Worm (Caenorhabditis elegans) whole organism, young adult: ENCODE data around the gene srj-24.

Experiments used
- B0336.3 ChIP-seq: fragments of 200-800 bp; sonication (Bioruptor generic); IDR thresholded peaks from 2 replicates; pipeline ENCODE4 v1.3.6; 2022; ENCODE audit warnings: missing genetic modification characterization, missing compliant biosample characterization
- F23B12.7 ChIP-seq: sonication (generic microtip); optimal IDR thresholded peaks from 2 replicates; lab custom pipeline; 2017; ENCODE audit warnings: missing genetic modification characterization, mild to moderate bottlenecking, missing compliant biosample characterization, antibody characterized with exemption, moderate library complexity; ENCODE audit not compliant: insufficient read depth
- F39B2.1 ChIP-seq: fragments of 200-800 bp; sonication (Bioruptor generic); IDR thresholded peaks from 2 replicates; pipeline ENCODE4 v1.3.6; 2022; ENCODE audit warnings: missing genetic modification reagents, missing genetic modification characterization, missing compliant biosample characterization
- F57A8.1 ChIP-seq: fragments of 200-800 bp; sonication (Bioruptor generic); optimal IDR thresholded peaks from 2 replicates; lab custom pipeline; 2018; ENCODE audit warnings: mild to moderate bottlenecking, missing genetic modification characterization, moderate library complexity, missing compliant biosample characterization
- F57C9.4 ChIP-seq: sonication (generic microtip); optimal IDR thresholded peaks from 2 replicates; lab custom pipeline; 2017; ENCODE audit warnings: mild to moderate bottlenecking, missing genetic modification characterization, missing compliant biosample characterization
- K12H6.12 ChIP-seq: fragments of 200-800 bp; sonication (Bioruptor generic); optimal IDR thresholded peaks from 2 replicates; lab custom pipeline; 2018; ENCODE audit warnings: mild to moderate bottlenecking, missing genetic modification characterization, missing compliant biosample characterization
- T07F8.4 ChIP-seq: sonication (generic microtip); optimal IDR thresholded peaks from 2 replicates; lab custom pipeline; 2016; ENCODE audit warnings: mild to moderate bottlenecking, missing genetic modification characterization, moderate library complexity, missing compliant biosample characterization
- Y53G8AR.9 ChIP-seq: fragments of 200-800 bp; sonication (Bioruptor generic); conservative IDR thresholded peaks from 2 replicates; pipeline ENCODE4 v1.3.6; 2022; ENCODE audit warnings: missing genetic modification reagents, missing genetic modification characterization, missing compliant biosample characterization
- Y56A3A.18 ChIP-seq: fragments of 200-800 bp; sonication (Bioruptor generic); IDR thresholded peaks from 2 replicates; pipeline ENCODE4 v1.3.6; 2022; ENCODE audit warnings: missing genetic modification reagents, missing genetic modification characterization, missing compliant biosample characterization
- Y67H2A.10 ChIP-seq: fragments of 200-800 bp; sonication (Bioruptor generic); conservative IDR thresholded peaks from 2 replicates; pipeline ENCODE4 v1.3.6; 2022; ENCODE audit warnings: missing genetic modification reagents, missing genetic modification characterization, missing compliant biosample characterization
- Y79H2A.3 ChIP-seq: fragments of 200-800 bp; sonication (Bioruptor generic); conservative IDR thresholded peaks from 2 replicates; pipeline ENCODE4 v1.3.6; 2022; ENCODE audit warnings: missing genetic modification reagents, missing genetic modification characterization, missing compliant biosample characterization
- Y95B8A.8 ChIP-seq: fragments of 200-800 bp; sonication (Bioruptor generic); IDR thresholded peaks from 2 replicates; pipeline ENCODE4 v1.3.6; 2022; ENCODE audit warnings: missing genetic modification reagents, missing genetic modification characterization, missing compliant biosample characterization
- ZK185.1 ChIP-seq: sonication (generic microtip); optimal IDR thresholded peaks from 2 replicates; lab custom pipeline; 2016; ENCODE audit warnings: mild to moderate bottlenecking, missing genetic modification characterization, missing compliant biosample characterization; ENCODE audit not compliant: poor library complexity, severe bottlenecking
- ama-1 ChIP-seq, 3 experiments: fragments of 150-350 bp in 1 of 3; sonication (generic microtip) in 2 of 3; optimal IDR thresholded peaks; 2 replicates each; lab custom pipeline; 2014 to 2018; ENCODE audit warnings: missing biosample characterization in 2 of 3, missing genetic modification characterization in 2 of 3, missing genetic modification reagents in 2 of 3
- bed-2 ChIP-seq: fragments of 200-800 bp; sonication (Bioruptor generic); IDR thresholded peaks from 2 replicates; pipeline ENCODE4 v1.3.6; 2022; ENCODE audit warnings: missing genetic modification reagents, missing genetic modification characterization, missing compliant biosample characterization
- cebp-1 ChIP-seq, 2 experiments: fragments of 200-800 bp in 1 of 2; sonication (Bioruptor generic) in 1 of 2; sonication (generic microtip) in 1 of 2; IDR thresholded peaks in 1 of 2; optimal IDR thresholded peaks in 1 of 2; 2 replicates each; pipeline versions ENCODE4 v1.3.6 to Lab custom; 2017 to 2022; ENCODE audit warnings: missing compliant biosample characterization in 2 of 2, missing genetic modification characterization in 2 of 2, mild to moderate bottlenecking in 1 of 2, missing genetic modification reagents in 1 of 2, moderate library complexity in 1 of 2
- cebp-2 ChIP-seq: fragments of 200-800 bp; sonication (Bioruptor generic); IDR thresholded peaks from 2 replicates; pipeline ENCODE4 v1.3.6; 2022; ENCODE audit warnings: missing genetic modification characterization, missing compliant biosample characterization
- ceh-58 ChIP-seq: fragments of 200-800 bp; sonication (Bioruptor generic); IDR thresholded peaks from 2 replicates; pipeline ENCODE4 v1.3.6; 2022; ENCODE audit warnings: missing genetic modification characterization, missing compliant biosample characterization
- ceh-91 ChIP-seq: fragments of 200-800 bp; sonication (Bioruptor generic); IDR thresholded peaks from 2 replicates; pipeline ENCODE4 v1.3.6; 2022; ENCODE audit warnings: missing genetic modification reagents, missing genetic modification characterization, missing compliant biosample characterization
- die-1 ChIP-seq: sonication (generic microtip); optimal IDR thresholded peaks from 2 replicates; lab custom pipeline; 2016; ENCODE audit warnings: missing genotype, mild to moderate bottlenecking, missing genetic modification characterization, missing compliant biosample characterization
- dpff-1 ChIP-seq: sonication (generic microtip); optimal IDR thresholded peaks from 2 replicates; lab custom pipeline; 2017; ENCODE audit warnings: mild to moderate bottlenecking, missing genetic modification characterization, missing compliant biosample characterization
- egl-44 ChIP-seq: fragments of 200-800 bp; sonication (Bioruptor generic); IDR thresholded peaks from 2 replicates; pipeline ENCODE4 v1.3.6; 2022; ENCODE audit warnings: missing genetic modification reagents, missing genetic modification characterization, missing compliant biosample characterization
- egrh-3 ChIP-seq: fragments of 200-800 bp; sonication (Bioruptor generic); IDR thresholded peaks from 2 replicates; pipeline ENCODE4 v1.3.6; 2022; ENCODE audit warnings: missing genetic modification reagents, missing genetic modification characterization, missing compliant biosample characterization
- fkh-3 ChIP-seq: sonication (generic microtip); optimal IDR thresholded peaks from 2 replicates; lab custom pipeline; 2016; ENCODE audit warnings: mild to moderate bottlenecking, missing genetic modification characterization, missing compliant biosample characterization
- hrde-1 ChIP-seq: sonication (generic microtip); optimal IDR thresholded peaks from 2 replicates; lab custom pipeline; 2016; ENCODE audit warnings: missing genetic modification characterization, mild to moderate bottlenecking, missing compliant biosample characterization, moderate library complexity, missing genotype, missing genetic modification reagents, borderline replicate concordance
- lin-26 ChIP-seq: fragments of 200-800 bp; sonication (Bioruptor generic); IDR thresholded peaks from 2 replicates; pipeline ENCODE4 v1.3.6; 2022; ENCODE audit warnings: missing genetic modification reagents, missing genetic modification characterization, missing compliant biosample characterization
- lin-35 ChIP-seq, 3 experiments: fragments of 150-350 bp in 2 of 3; sonication (generic microtip) in 1 of 3; optimal IDR thresholded peaks; 2 replicates each; lab custom pipeline; 2014 to 2018; ENCODE audit warnings: missing biosample characterization in 3 of 3, missing genetic modification characterization in 3 of 3, missing genetic modification reagents in 3 of 3
- lin-40 ChIP-seq: sonication (generic microtip); optimal IDR thresholded peaks from 2 replicates; lab custom pipeline; 2016; ENCODE audit warnings: missing genetic modification characterization, mild to moderate bottlenecking, missing compliant biosample characterization, missing genotype, missing genetic modification reagents
- mes-4 ChIP-seq: sonication (generic microtip); optimal IDR thresholded peaks from 2 replicates; lab custom pipeline; 2016; ENCODE audit warnings: missing genotype, missing genetic modification characterization, missing compliant biosample characterization
- mxl-1 ChIP-seq: sonication (generic microtip); optimal IDR thresholded peaks from 2 replicates; lab custom pipeline; 2016; ENCODE audit warnings: missing genetic modification characterization, missing compliant biosample characterization
- nfyb-1 ChIP-seq: fragments of 200-800 bp; sonication (Bioruptor generic); IDR thresholded peaks from 2 replicates; pipeline ENCODE4 v1.3.6; 2022; ENCODE audit warnings: missing genetic modification reagents, missing genetic modification characterization, missing compliant biosample characterization
- nhr-120 ChIP-seq: fragments of 200-800 bp; sonication (Bioruptor generic); IDR thresholded peaks from 2 replicates; pipeline ENCODE4 v1.3.6; 2022; ENCODE audit warnings: missing genetic modification characterization, missing compliant biosample characterization
- nhr-80 ChIP-seq: sonication (generic microtip); optimal IDR thresholded peaks from 2 replicates; lab custom pipeline; 2016; ENCODE audit warnings: missing genetic modification characterization, missing compliant biosample characterization
- nhr-90 ChIP-seq: sonication (generic microtip); optimal IDR thresholded peaks from 2 replicates; lab custom pipeline; 2016; ENCODE audit warnings: missing genotype, mild to moderate bottlenecking, missing genetic modification characterization, missing compliant biosample characterization
- pha-4 ChIP-seq: fragments of 150-350 bp; sonication (generic microtip); optimal IDR thresholded peaks from 2 replicates; lab custom pipeline; 2014; ENCODE audit warnings: missing biosample characterization, missing genetic modification reagents, missing genetic modification characterization
- sdz-38 ChIP-seq: sonication (generic microtip); optimal IDR thresholded peaks from 2 replicates; lab custom pipeline; 2016; ENCODE audit warnings: missing genotype, missing genetic modification characterization, missing compliant biosample characterization
- somi-1 ChIP-seq: fragments of 200-800 bp; sonication (Bioruptor generic); optimal IDR thresholded peaks from 2 replicates; lab custom pipeline; 2018; ENCODE audit warnings: mild to moderate bottlenecking, missing genetic modification characterization, missing compliant biosample characterization
- tlf-1 ChIP-seq: fragments of 200-800 bp; sonication (Bioruptor generic); optimal IDR thresholded peaks from 2 replicates; lab custom pipeline; 2018; ENCODE audit warnings: mild to moderate bottlenecking, missing genetic modification characterization, missing compliant biosample characterization
- zfh-2 ChIP-seq: fragments of 200-800 bp; sonication (Bioruptor generic); conservative IDR thresholded peaks from 2 replicates; pipeline ENCODE4 v1.3.6; 2022; ENCODE audit warnings: missing genetic modification reagents, missing genetic modification characterization, missing compliant biosample characterization
- zim-3 ChIP-seq: sonication (generic microtip); optimal IDR thresholded peaks from 2 replicates; lab custom pipeline; 2017; ENCODE audit warnings: mild to moderate bottlenecking, missing genetic modification characterization, moderate library complexity, missing compliant biosample characterization
- ztf-28 ChIP-seq: fragments of 200-800 bp; sonication (Bioruptor generic); IDR thresholded peaks from 2 replicates; pipeline ENCODE4 v1.3.6; 2022; ENCODE audit warnings: missing genetic modification reagents, missing genetic modification characterization, missing compliant biosample characterization
- ztf-3 ChIP-seq: fragments of 200-800 bp; sonication (Bioruptor generic); optimal IDR thresholded peaks from 2 replicates; lab custom pipeline; 2018; ENCODE audit warnings: mild to moderate bottlenecking, missing genetic modification characterization, missing compliant biosample characterization

The srj-24 gene

ce11 chrV:725807-726572 lies 12.7 kb downstream of the srj-24 start:
- TF ChIP-seq nhr-80 (tag; lab: Kevin White, UChicago) (no peak), ZK185.1 (tag; lab: Kevin White, UChicago) (peak; percentile 77), ceh-91 (GFP tag; lab: Robert Waterston, UW) (no peak), ztf-3 (GFP tag; lab: Kevin White, UChicago) (peak; percentile 15), mxl-1 (tag; lab: Kevin White, UChicago) (no peak), ama-1 (optimal IDR thresholded peaks at IDR 0.05; lab: Kevin White, UChicago) (peak; percentile 86), ama-1 (GFP tag; optimal IDR thresholded peaks at IDR 0.05; lab: Kevin White, UChicago) (no peak), Y53G8AR.9 (GFP tag; lab: Robert Waterston, UW) (peak; percentile 64), Y67H2A.10 (GFP tag; lab: Robert Waterston, UW) (no peak), pha-4 (tag; lab: Kevin White, UChicago) (no peak), die-1 (tag; lab: Kevin White, UChicago) (peak; percentile 31), zim-3 (no peak), mes-4 (tag; lab: Kevin White, UChicago) (no peak), Y79H2A.3 (GFP tag; lab: Robert Waterston, UW) (no peak), K12H6.12 (tag; lab: Kevin White, UChicago) (no peak), nhr-120 (peak; percentile 70; the same call in 1 of the 2 replicates), fkh-3 (no peak), cebp-1 (GFP tag; IDR thresholded peaks at IDR 0.05; lab: Robert Waterston, UW) (no peak), cebp-1 (tag; optimal IDR thresholded peaks at IDR 0.05; lab: Kevin White, UChicago) (no peak), Y56A3A.18 (0 out of 2 replicates have a peak, but pooled peaks have one; percentile 8), F57A8.1 (GFP tag; lab: Kevin White, UChicago) (no peak), hrde-1 (tag; lab: Kevin White, UChicago) (no peak), T07F8.4 (tag; lab: Kevin White, UChicago) (no peak), lin-35 (GFP tag; optimal IDR thresholded peaks at IDR 0.05; lab: Kevin White, UChicago) (peak in 1 of 3 experiments; percentile 31), bed-2 (GFP tag; lab: Robert Waterston, UW) (0 out of 2 replicates have a peak, but pooled peaks have one; percentile 6), egrh-3 (no peak), nhr-90 (tag; lab: Kevin White, UChicago) (peak; percentile 5), zfh-2 (0 out of 2 replicates have a peak, but pooled peaks have one; percentile 27)

- TF ChIP-seq egl-44 (GFP tag; lab: Robert Waterston, UW) (peak; percentile 25), Y95B8A.8 (GFP tag; lab: Robert Waterston, UW) (no peak; the same call in 1 of the 2 replicates), F23B12.7 (tag; lab: Kevin White, UChicago) (no peak), nfyb-1 (0 out of 2 replicates have a peak, but pooled peaks have one; percentile 14), pha-4 (tag; lab: Kevin White, UChicago) (no peak), ama-1 (optimal IDR thresholded peaks at IDR 0.05; lab: Kevin White, UChicago) (peak; percentile 88), ama-1 (GFP tag; optimal IDR thresholded peaks at IDR 0.05; lab: Kevin White, UChicago) (peak in 1 of 2 experiments; percentile 12), cebp-2 (no peak), tlf-1 (GFP tag; lab: Kevin White, UChicago) (peak; percentile 9), lin-40 (tag; lab: Kevin White, UChicago) (no peak), lin-26 (GFP tag; lab: Robert Waterston, UW) (peak; percentile 75; the same call in 1 of the 2 replicates), cebp-1 (GFP tag; IDR thresholded peaks at IDR 0.05; lab: Robert Waterston, UW) (no peak), cebp-1 (tag; optimal IDR thresholded peaks at IDR 0.05; lab: Kevin White, UChicago) (peak; percentile 6), dpff-1 (tag; lab: Kevin White, UChicago) (no peak), somi-1 (GFP tag; lab: Kevin White, UChicago) (peak; percentile 18), ZK185.1 (tag; lab: Kevin White, UChicago) (peak; percentile 67), sdz-38 (tag; lab: Kevin White, UChicago) (no peak), F39B2.1 (no peak), ceh-58 (GFP tag; lab: Robert Waterston, UW) (0 out of 2 replicates have a peak, but pooled peaks have one; percentile 16), B0336.3 (GFP tag; lab: Robert Waterston, UW) (peak; percentile 6), ztf-28 (no peak), F57C9.4 (tag; lab: Kevin White, UChicago) (no peak)
These were observed 13.5 kb downstream of the srj-24 start for ce11 chrV:724946-725806.
